Fruit fly (Drosophila melanogaster) whole organism, embryonic: ENCODE measurements around the gene CG13454.

Experiments
- BEAF-32 ChIP-seq: fragments of 200-800 bp; sonication (Bioruptor generic); optimal IDR thresholded peaks from 3 replicates; lab custom pipeline; 2017; ENCODE audit warnings: missing biosample characterization, missing genetic modification characterization, mild to moderate bottlenecking, moderate library complexity, missing genetic modification reagents
- CG1024 ChIP-seq: fragments of 200-800 bp; sonication (Bioruptor generic); IDR thresholded peaks from 2 replicates; pipeline ENCODE4 v1.3.6; 2022; ENCODE audit warnings: missing biosample characterization, missing genetic modification characterization
- CG10267 ChIP-seq: fragments of 200-800 bp; sonication (Bioruptor generic); optimal IDR thresholded peaks from 2 replicates; lab custom pipeline; 2018; ENCODE audit warnings: missing biosample characterization, mild to moderate bottlenecking, missing genetic modification characterization, moderate library complexity
- CG1233 ChIP-seq: fragments of 200-800 bp; sonication (Bioruptor generic); optimal IDR thresholded peaks from 4 replicates; lab custom pipeline; 2018; ENCODE audit warnings: missing biosample characterization, mild to moderate bottlenecking, missing genetic modification characterization
- CG12769 ChIP-seq: fragments of 200-800 bp; sonication (Bioruptor generic); optimal IDR thresholded peaks from 2 replicates; lab custom pipeline; 2019; ENCODE audit warnings: missing biosample characterization, mild to moderate bottlenecking, missing genetic modification characterization, moderate library complexity
- CG13624 ChIP-seq: fragments of 200-800 bp; sonication (Bioruptor generic); optimal IDR thresholded peaks from 2 replicates; lab custom pipeline; 2016; ENCODE audit warnings: missing biosample characterization, missing genetic modification characterization
- CG14441 ChIP-seq: fragments of 200-800 bp; sonication (Bioruptor generic); IDR thresholded peaks from 2 replicates; pipeline ENCODE4 v1.3.6; 2022; ENCODE audit warnings: missing biosample characterization, missing genetic modification characterization
- CG15601 ChIP-seq: fragments of 200-800 bp; sonication (Bioruptor generic); optimal IDR thresholded peaks from 3 replicates; lab custom pipeline; 2019; ENCODE audit warnings: missing biosample characterization, mild to moderate bottlenecking, missing genetic modification characterization, moderate library complexity
- CG16813 ChIP-seq: fragments of 200-800 bp; sonication (Bioruptor generic); IDR thresholded peaks from 3 replicates; pipeline ENCODE4 v1.3.6; 2022; ENCODE audit warnings: missing biosample characterization, missing genetic modification characterization; ENCODE audit not compliant: partially characterized antibody
- CG17385 ChIP-seq: fragments of 200-800 bp; sonication (Bioruptor generic); optimal IDR thresholded peaks from 3 replicates; lab custom pipeline; 2018; ENCODE audit warnings: missing biosample characterization, mild to moderate bottlenecking, missing genetic modification characterization
- CG17829 ChIP-seq: fragments of 200-800 bp; optimal IDR thresholded peaks from 2 replicates; lab custom pipeline; 2019; ENCODE audit warnings: missing biosample characterization, mild to moderate bottlenecking, missing genetic modification characterization, moderate library complexity
- CG18262 ChIP-seq: fragments of 200-800 bp; optimal IDR thresholded peaks from 3 replicates; lab custom pipeline; 2019; ENCODE audit warnings: missing biosample characterization, mild to moderate bottlenecking, missing genetic modification characterization, moderate library complexity
- CG2116 ChIP-seq: fragments of 200-800 bp; sonication (Bioruptor generic); optimal IDR thresholded peaks from 3 replicates; lab custom pipeline; 2018; ENCODE audit warnings: missing biosample characterization, mild to moderate bottlenecking, missing genetic modification characterization
- CG2199 ChIP-seq: fragments of 200-800 bp; sonication (Bioruptor generic); IDR thresholded peaks from 3 replicates; pipeline ENCODE4 v1.3.6; 2022; ENCODE audit warnings: missing biosample characterization, missing genetic modification characterization
- CG31388 ChIP-seq: fragments of 200-800 bp; sonication (Bioruptor generic); optimal IDR thresholded peaks from 2 replicates; lab custom pipeline; 2016; ENCODE audit warnings: missing biosample characterization, missing genetic modification characterization
- CG3407 ChIP-seq: fragments of 200-800 bp; sonication (Bioruptor generic); optimal IDR thresholded peaks from 2 replicates; lab custom pipeline; 2018; ENCODE audit warnings: missing biosample characterization, mild to moderate bottlenecking, missing genetic modification characterization
- CG4424 ChIP-seq: fragments of 200-800 bp; sonication (Bioruptor generic); optimal IDR thresholded peaks from 3 replicates; lab custom pipeline; 2016; ENCODE audit warnings: missing biosample characterization, missing genetic modification characterization
- CG8388 ChIP-seq: fragments of 200-800 bp; sonication (Bioruptor generic); optimal IDR thresholded peaks from 2 replicates; lab custom pipeline; 2019; ENCODE audit warnings: missing biosample characterization, mild to moderate bottlenecking, missing genetic modification characterization, moderate library complexity
- CG9817 ChIP-seq: fragments of 200-800 bp; sonication (Bioruptor generic); optimal IDR thresholded peaks from 2 replicates; lab custom pipeline; 2018; ENCODE audit warnings: missing biosample characterization, mild to moderate bottlenecking, missing genetic modification characterization, moderate library complexity
- CkIIα-i1 ChIP-seq: fragments of 200-800 bp; sonication (Bioruptor generic); IDR thresholded peaks from 2 replicates; pipeline ENCODE4 v1.3.6; 2022; ENCODE audit warnings: missing biosample characterization, missing genetic modification characterization
- D ChIP-seq, 2 experiments: fragments of 200-800 bp in 1 of 2; fragments of >200 bp in 1 of 2; sonication (Bioruptor generic) in 1 of 2; optimal IDR thresholded peaks; 2 replicates in 1 of 2; 3 replicates in 1 of 2; lab custom pipeline; 2017; ENCODE audit warnings: mild to moderate bottlenecking in 1 of 2, missing biosample characterization in 1 of 2, missing genetic modification characterization in 1 of 2, missing genetic modification reagents in 1 of 2
- Fer2 ChIP-seq: fragments of 200-800 bp; sonication (Bioruptor generic); optimal IDR thresholded peaks from 2 replicates; lab custom pipeline; 2018; ENCODE audit warnings: missing biosample characterization, mild to moderate bottlenecking, missing genetic modification characterization, moderate library complexity
- GATAe ChIP-seq: fragments of 200-800 bp; sonication (Bioruptor generic); conservative IDR thresholded peaks from 2 replicates; pipeline ENCODE4 v1.3.6; 2022; ENCODE audit warnings: missing biosample characterization, missing genetic modification characterization
- Hey ChIP-seq: fragments of 200-800 bp; sonication (Bioruptor generic); optimal IDR thresholded peaks from 3 replicates; lab custom pipeline; 2018; ENCODE audit warnings: missing biosample characterization, mild to moderate bottlenecking, missing genetic modification characterization
- Hmr ChIP-seq: fragments of 200-800 bp; sonication (Bioruptor generic); optimal IDR thresholded peaks from 3 replicates; lab custom pipeline; 2017; ENCODE audit warnings: mild to moderate bottlenecking, missing biosample characterization, missing genetic modification reagents, missing genetic modification characterization
- Hr78 ChIP-seq, 2 experiments: fragments of 200-800 bp in 1 of 2; fragments of >200 bp in 1 of 2; sonication (Bioruptor generic) in 1 of 2; optimal IDR thresholded peaks; 2 replicates each; lab custom pipeline; 2017 to 2019; ENCODE audit warnings: missing biosample characterization in 2 of 2, missing genetic modification characterization in 2 of 2, mild to moderate bottlenecking in 1 of 2, moderate library complexity in 1 of 2
- Med ChIP-seq: fragments of 200-800 bp; sonication (Bioruptor generic); peaks from one replicate; lab custom pipeline; 2016; ENCODE audit warnings: missing biosample characterization, missing genetic modification characterization, mild to moderate bottlenecking, inconsistent platforms, moderate library complexity
- Mrtf ChIP-seq: fragments of 200-800 bp; sonication (Bioruptor generic); IDR thresholded peaks from 3 replicates; pipeline ENCODE4 v1.3.6; 2022; ENCODE audit warnings: missing biosample characterization, missing genetic modification characterization
- Rfx ChIP-seq: fragments of 200-800 bp; sonication (Bioruptor generic); IDR thresholded peaks from 2 replicates; pipeline ENCODE4 v1.3.6; 2022; ENCODE audit warnings: missing biosample characterization, missing genetic modification characterization
- Stat92E ChIP-seq, 3 experiments: fragments of >200 bp in 2 of 3; fragments of 200-800 bp in 1 of 3; sonication (Bioruptor generic) in 1 of 3; optimal IDR thresholded peaks; 2 replicates each; lab custom pipeline; 2017 to 2019; ENCODE audit warnings: missing biosample characterization in 3 of 3, missing genetic modification characterization in 3 of 3, mild to moderate bottlenecking in 1 of 3, moderate library complexity in 1 of 3
- Tbp ChIP-seq: fragments of >200 bp; optimal IDR thresholded peaks from 2 replicates; lab custom pipeline; 2018; ENCODE audit warnings: missing biosample characterization, missing genetic modification characterization
- ac ChIP-seq: fragments of 200-800 bp; sonication (Bioruptor generic); optimal IDR thresholded peaks from 3 replicates; lab custom pipeline; 2017; ENCODE audit warnings: missing biosample characterization, mild to moderate bottlenecking, missing genetic modification characterization
- ash1 ChIP-seq: fragments of 200-800 bp; sonication (Bioruptor generic); optimal IDR thresholded peaks from 2 replicates; lab custom pipeline; 2018; ENCODE audit warnings: missing biosample characterization, mild to moderate bottlenecking, missing genetic modification characterization
- az2 ChIP-seq: fragments of 200-800 bp; sonication (Bioruptor generic); optimal IDR thresholded peaks from 3 replicates; lab custom pipeline; 2016; ENCODE audit warnings: missing biosample characterization, missing genetic modification characterization
- bcd ChIP-seq: fragments of 200-800 bp; sonication (Bioruptor generic); optimal IDR thresholded peaks from 2 replicates; lab custom pipeline; 2017; ENCODE audit warnings: missing biosample characterization, mild to moderate bottlenecking, missing genetic modification characterization
- corto ChIP-seq: fragments of 200-800 bp; sonication (Bioruptor generic); optimal IDR thresholded peaks from 2 replicates; lab custom pipeline; 2016; ENCODE audit warnings: missing biosample characterization, mild to moderate bottlenecking, missing genetic modification characterization, moderate library complexity
- dan ChIP-seq: fragments of 200-800 bp; sonication (Bioruptor generic); IDR thresholded peaks from 2 replicates; pipeline ENCODE4 v1.3.6; 2022; ENCODE audit warnings: missing biosample characterization, missing genetic modification characterization
- fd102C ChIP-seq: fragments of 200-800 bp; sonication (Bioruptor generic); optimal IDR thresholded peaks from 2 replicates; lab custom pipeline; 2018; ENCODE audit warnings: missing biosample characterization, mild to moderate bottlenecking, missing genetic modification characterization, moderate library complexity
- hb ChIP-seq: fragments of 200-800 bp; sonication (Bioruptor generic); IDR thresholded peaks from 3 replicates; pipeline ENCODE4 v1.3.6; 2022; ENCODE audit warnings: missing biosample characterization, missing genetic modification characterization; ENCODE audit not compliant: partially characterized antibody
- klu ChIP-seq: fragments of 200-800 bp; sonication (Bioruptor generic); IDR thresholded peaks from 2 replicates; pipeline ENCODE4 v1.3.6; 2022; ENCODE audit warnings: missing biosample characterization, missing genetic modification characterization
- maf-S ChIP-seq: fragments of 200-800 bp; sonication (Bioruptor generic); optimal IDR thresholded peaks from 2 replicates; lab custom pipeline; 2016; ENCODE audit warnings: missing biosample characterization, missing genetic modification characterization
- mirr ChIP-seq: fragments of 200-800 bp; sonication (Bioruptor generic); optimal IDR thresholded peaks from 3 replicates; lab custom pipeline; 2018; ENCODE audit warnings: missing biosample characterization, mild to moderate bottlenecking, missing genetic modification characterization
- peb ChIP-seq: fragments of 200-800 bp; sonication (Bioruptor generic); IDR thresholded peaks from 2 replicates; pipeline ENCODE4 v1.3.6; 2022; ENCODE audit warnings: missing biosample characterization, missing genetic modification characterization
- row ChIP-seq: fragments of 200-800 bp; sonication (Bioruptor generic); IDR thresholded peaks from 3 replicates; pipeline ENCODE4 v1.3.6; 2022; ENCODE audit warnings: missing biosample characterization, missing genetic modification characterization
- sc ChIP-seq, 3 experiments: fragments of >200 bp in 2 of 3; fragments of 200-800 bp in 1 of 3; sonication (Bioruptor generic) in 1 of 3; optimal IDR thresholded peaks; 2 replicates in 2 of 3; 3 replicates in 1 of 3; lab custom pipeline; 2017; ENCODE audit warnings: mild to moderate bottlenecking in 1 of 3, missing biosample characterization in 1 of 3, missing genetic modification characterization in 1 of 3, missing genetic modification reagents in 1 of 3
- sr ChIP-seq: fragments of 200-800 bp; sonication (Bioruptor generic); IDR thresholded peaks from 3 replicates; pipeline ENCODE4 v1.3.6; 2022; ENCODE audit warnings: missing biosample characterization, missing genetic modification characterization
- stwl ChIP-seq: fragments of 200-800 bp; sonication (Bioruptor generic); optimal IDR thresholded peaks from 3 replicates; lab custom pipeline; 2018; ENCODE audit warnings: missing biosample characterization, mild to moderate bottlenecking, missing genetic modification characterization, moderate library complexity
- tgo ChIP-seq: fragments of 200-800 bp; sonication (Bioruptor generic); IDR thresholded peaks from 3 replicates; pipeline ENCODE4 v1.3.6; 2022; ENCODE audit warnings: missing biosample characterization, missing genetic modification characterization

The CG13454 gene

DNA sequence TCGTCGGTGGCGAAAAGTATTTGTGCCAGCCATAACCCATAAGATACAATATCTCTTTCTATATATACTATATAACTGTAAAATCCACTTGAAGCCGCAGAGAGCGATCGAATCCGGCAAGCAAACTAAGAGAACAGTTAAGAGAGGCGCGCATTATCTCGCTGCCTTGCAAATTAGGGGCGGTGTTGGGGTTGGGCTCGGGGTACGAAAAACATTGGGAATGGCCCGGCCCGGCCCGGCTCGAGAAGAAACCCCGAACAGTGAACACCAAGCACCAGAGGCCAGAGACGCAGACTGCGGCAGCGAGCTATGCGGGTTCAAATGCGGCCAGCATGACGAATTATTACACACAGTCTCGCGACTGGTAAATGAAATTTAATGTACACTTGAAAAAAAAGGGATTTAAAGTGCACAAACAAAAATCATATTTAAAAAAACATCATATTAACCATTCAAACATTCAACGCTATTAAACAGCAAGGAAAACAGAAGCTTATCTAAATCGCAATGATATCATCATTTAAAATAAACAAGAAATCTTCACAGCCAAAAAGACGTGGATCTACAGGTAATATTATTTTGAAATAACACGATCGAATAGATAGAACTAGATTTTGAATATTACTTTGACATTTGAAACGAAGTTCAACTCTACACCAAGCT is 15.6 kb upstream of the CG13454 start (continued):
- TF ChIP-seq corto (GFP tag; lab: Kevin White, UChicago) (no peak), ac (no peak), ash1 (no peak), CG8388 (GFP tag; lab: Kevin White, UChicago) (no peak), fd102C (GFP tag; lab: Kevin White, UChicago) (no peak), CG1233 (peak; percentile 19), CG9817 (tag; lab: Kevin White, UChicago) (peak; percentile 20), CG17829 (peak; percentile 14), dan (GFP tag; lab: Robert Waterston, UW) (no peak), BEAF-32 (GFP tag; lab: Kevin White, UChicago) (no peak), Hr78 (GFP tag; optimal IDR thresholded peaks at IDR 0.05; lab: Kevin White, UChicago) (peak in 1 of 2 experiments; percentile 29), CG16813 (no peak), Mrtf (GFP tag; lab: Robert Waterston, UW) (no peak), Tbp (GFP tag; lab: Kevin White, UChicago) (no peak), CG31388 (no peak), hb (no peak), klu (GFP tag; lab: Robert Waterston, UW) (peak; percentile 27; the same call in 1 of the 2 replicates), CG14441 (peak; percentile 63), Med (GFP tag; lab: Kevin White, UChicago) (peak; percentile 60), mirr (GFP tag; lab: Kevin White, UChicago) (peak; percentile 15), CG13624 (GFP tag; lab: Kevin White, UChicago) (no peak), maf-S (GFP tag; lab: Kevin White, UChicago) (no peak), CG10267 (tag; lab: Kevin White, UChicago) (peak; percentile 46), D (optimal IDR thresholded peaks at IDR 0.05; lab: Kevin White, UChicago) (no peak), D (GFP tag; optimal IDR thresholded peaks at IDR 0.05; lab: Kevin White, UChicago) (peak; percentile 70), Stat92E (GFP tag; optimal IDR thresholded peaks at IDR 0.05; lab: Kevin White, UChicago) (no peak), sc (optimal IDR thresholded peaks at IDR 0.05; lab: Kevin White, UChicago) (no peak), sc (GFP tag; optimal IDR thresholded peaks at IDR 0.05; lab: Kevin White, UChicago) (no peak), CG2199 (GFP tag; lab: Robert Waterston, UW) (peak; percentile 91), CG3407 (GFP tag; lab: Kevin White, UChicago) (no peak), row (GFP tag; lab: Robert Waterston, UW) (peak; percentile 48), CG18262 (tag; lab: Kevin White, UChicago) (peak; percentile 79), CG4424 (peak; percentile 63), Hmr (GFP tag; lab: Kevin White, UChicago) (no peak), CG1024 (peak; percentile 29; the same call in 1 of the 2 replicates), GATAe (GFP tag; lab: Robert Waterston, UW) (no peak), CkIIα-i1 (GFP tag; lab: Robert Waterston, UW) (no peak), bcd (GFP tag; lab: Kevin White, UChicago) (peak; percentile 6), stwl (tag; lab: Kevin White, UChicago) (no peak), sr (GFP tag; lab: Robert Waterston, UW) (no peak), CG2116 (no peak), Fer2 (tag; lab: Kevin White, UChicago) (no peak), CG12769 (tag; lab: Kevin White, UChicago) (peak; percentile 68), CG17385 (no peak), az2 (GFP tag; lab: Kevin White, UChicago) (peak; percentile 16), tgo (GFP tag; lab: Robert Waterston, UW) (peak; percentile 63), Rfx (peak; percentile 23; the same call in 1 of the 2 replicates), peb (no peak), CG15601 (tag; lab: Kevin White, UChicago) (no peak), Hey (tag; lab: Kevin White, UChicago) (no peak)
